Fruit fly (Drosophila melanogaster): ENCODE data around the gene Pgant6.

The Pgant6 gene

DNA sequence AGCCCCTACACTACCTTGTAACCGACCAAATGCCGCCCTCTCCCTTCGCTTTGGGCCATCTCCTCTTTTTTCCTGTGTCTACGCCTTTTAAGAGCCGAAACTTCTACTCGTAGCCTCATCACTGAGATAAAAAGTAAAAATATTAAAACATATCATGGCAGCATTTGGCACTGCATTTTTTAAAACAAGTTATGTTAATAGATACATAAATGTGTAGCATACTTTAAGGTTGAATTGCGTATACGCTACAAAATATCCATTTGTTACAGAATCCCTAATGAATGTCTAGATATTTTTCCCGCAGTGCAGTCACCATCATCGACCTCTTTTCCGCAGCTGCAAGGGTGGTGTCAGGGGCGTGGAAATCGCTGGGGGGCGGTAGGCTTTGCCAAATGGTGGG lies 40.9 kb downstream of the Pgant6 start (continued):
- TF ChIP-seq zfh1 (GFP tag; IDR thresholded peaks at IDR 0.05) (peak; percentile 64; the same call in 1 of the 3 replicates), CG31441 (GFP tag; IDR thresholded peaks at IDR 0.05) (peak; percentile 54; the same call in 1 of the 2 replicates), CG8765 (GFP tag; IDR thresholded peaks at IDR 0.05) (no peak), Xrp1 (GFP tag; IDR thresholded peaks at IDR 0.05) (peak; percentile 68), pnt (GFP tag; optimal IDR thresholded peaks at IDR 0.05) (no peak), NFAT (GFP tag; IDR thresholded peaks at IDR 0.05) (no peak), CG9727 (GFP tag; optimal IDR thresholded peaks at IDR 0.05) (peak; percentile 23), inv (GFP tag; IDR thresholded peaks at IDR 0.05; ENCODE audit: partially characterized antibody) (no peak), CG10543 (GFP tag; optimal IDR thresholded peaks at IDR 0.05) (no peak), B-H2 (GFP tag; optimal IDR thresholded peaks at IDR 0.05) (no peak), trem (tag; optimal IDR thresholded peaks at IDR 0.05) (no peak), eyg (GFP tag; optimal IDR thresholded peaks at IDR 0.05) (no peak), CG13775 (GFP tag; optimal IDR thresholded peaks at IDR 0.05) (no peak), CrebB (tag; optimal IDR thresholded peaks at IDR 0.05) (no peak), CG1233 (GFP tag; optimal IDR thresholded peaks at IDR 0.05) (no peak), CG7271 (tag; optimal IDR thresholded peaks at IDR 0.05) (no peak), CG9609 (GFP tag; optimal IDR thresholded peaks at IDR 0.05) (no peak), Adf1 (GFP tag; IDR thresholded peaks at IDR 0.05) (no peak; the same call in 1 of the 2 replicates), chinmo (GFP tag; IDR thresholded peaks at IDR 0.05; ENCODE audit: partially characterized antibody) (no peak), CG9797 (GFP tag; optimal IDR thresholded peaks at IDR 0.05) (no peak), CG10267 (tag; optimal IDR thresholded peaks at IDR 0.05) (no peak), jigr1 (GFP tag; IDR thresholded peaks at IDR 0.05) (peak; percentile 54; the same call in 1 of the 3 replicates), Awh (GFP tag; IDR thresholded peaks at IDR 0.05) (peak; percentile 68; the same call in 1 of the 2 replicates), MTF-1 (GFP tag; optimal IDR thresholded peaks at IDR 0.05; ENCODE audit: borderline replicate concordance) (no peak), ssp (GFP tag; IDR thresholded peaks at IDR 0.05) (no peak), CG6175 (GFP tag; IDR thresholded peaks at IDR 0.05) (no peak), CG8089 (GFP tag; optimal IDR thresholded peaks at IDR 0.05) (no peak), ranshi (GFP tag; IDR thresholded peaks at IDR 0.05) (peak; percentile 55; the same call in 1 of the 2 replicates), rib (GFP tag; IDR thresholded peaks at IDR 0.05) (no peak), CG3995 (GFP tag; optimal IDR thresholded peaks at IDR 0.05) (no peak), CG13287 (GFP tag; IDR thresholded peaks at IDR 0.05; ENCODE audit: partially characterized antibody) (no peak), Sox102F (GFP tag; optimal IDR thresholded peaks at IDR 0.05) (peak; percentile 49), Oli (tag; optimal IDR thresholded peaks at IDR 0.05) (peak; percentile 18), dmrt11E (tag; optimal IDR thresholded peaks at IDR 0.05) (no peak), yki (optimal IDR thresholded peaks at IDR 0.05) (no peak), Hsf (GFP tag; optimal IDR thresholded peaks at IDR 0.05) (peak; percentile 26), Bgb (GFP tag; IDR thresholded peaks at IDR 0.05; ENCODE audit: partially characterized antibody) (no peak), tap (tag; optimal IDR thresholded peaks at IDR 0.05) (no peak), GATAe (GFP tag; conservative IDR thresholded peaks at IDR 0.05) (no peak), mam (GFP tag; optimal IDR thresholded peaks at IDR 0.05) (peak; percentile 25), CG31388 (GFP tag; optimal IDR thresholded peaks at IDR 0.05) (no peak), CG9876 (GFP tag; optimal IDR thresholded peaks at IDR 0.05) (no peak), Mad (GFP tag; optimal IDR thresholded peaks at IDR 0.05) (no peak), CG10366 (GFP tag; IDR thresholded peaks at IDR 0.05) (peak; percentile 41; the same call in 1 of the 2 replicates), klu (GFP tag; IDR thresholded peaks at IDR 0.05) (peak; percentile 41; the same call in 1 of the 2 replicates), btn (GFP tag; optimal IDR thresholded peaks at IDR 0.05) (no peak), CG12236 (GFP tag; optimal IDR thresholded peaks at IDR 0.05) (no peak), nerfin-1 (tag; optimal IDR thresholded peaks at IDR 0.05) (no peak), Gsc (GFP tag; IDR thresholded peaks at IDR 0.05) (no peak), gfzf (GFP tag; optimal IDR thresholded peaks at IDR 0.05) (no peak), org-1 (GFP tag; optimal IDR thresholded peaks at IDR 0.05) (peak; percentile 26), dm (GFP tag; optimal IDR thresholded peaks at IDR 0.05) (no peak)

All from whole organism, embryonic.